Fruit fly (Drosophila melanogaster): ENCODE measurements around the gene TfIIEalpha.

DNA sequence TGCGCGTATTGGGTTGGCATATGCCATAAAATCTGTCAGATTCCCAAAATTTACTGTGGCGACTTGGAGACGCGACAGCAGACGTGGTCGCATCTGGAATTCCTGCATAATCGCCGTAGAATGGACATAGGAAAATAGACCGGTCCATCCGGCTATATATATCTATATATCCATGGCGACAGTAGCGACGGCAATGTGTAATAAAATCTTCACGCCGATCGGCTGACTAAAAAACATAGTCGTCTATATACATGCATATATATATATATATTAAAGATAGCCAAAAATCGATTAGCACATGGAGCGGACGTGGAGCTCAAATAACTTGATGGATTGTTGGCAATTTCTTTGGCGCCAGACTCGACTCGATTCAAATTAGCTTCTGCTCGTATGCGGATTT is 36.2 kb downstream of the TfIIEalpha start:
- TF ChIP-seq h (GFP tag; optimal IDR thresholded peaks at IDR 0.05) (no peak), OdsH (GFP tag; optimal IDR thresholded peaks at IDR 0.05) (no peak), sv (GFP tag; optimal IDR thresholded peaks at IDR 0.05) (no peak), Abd-B (GFP tag; optimal IDR thresholded peaks at IDR 0.05) (no peak), Hr83 (GFP tag; optimal IDR thresholded peaks at IDR 0.05; ENCODE audit: poor library complexity, severe bottlenecking) (no peak), Dfd (GFP tag; optimal IDR thresholded peaks at IDR 0.05) (no peak), Vsx2 (GFP tag; optimal IDR thresholded peaks at IDR 0.05; ENCODE audit: partially characterized antibody) (no peak), foxo (GFP tag; optimal IDR thresholded peaks at IDR 0.05) (no peak)
